Worm (Caenorhabditis elegans) whole organism, young adult: Measurements from ENCODE around the gene F41G3.20.

Experiments
- D2030.7 ChIP-seq: fragments of 200-800 bp; sonication (Bioruptor generic); IDR thresholded peaks from 2 replicates; pipeline ENCODE4 v1.3.6; 2022; ENCODE audit warnings: missing genetic modification reagents, missing genetic modification characterization, missing compliant biosample characterization
- F10E7.11 ChIP-seq: sonication (generic microtip); optimal IDR thresholded peaks from 2 replicates; lab custom pipeline; 2017; ENCODE audit warnings: mild to moderate bottlenecking, missing genetic modification characterization, moderate library complexity, missing compliant biosample characterization
- F37B4.10 ChIP-seq: fragments of 200-800 bp; sonication (Bioruptor generic); IDR thresholded peaks from 2 replicates; pipeline ENCODE4 v1.3.6; 2022; ENCODE audit warnings: missing genetic modification characterization, missing compliant biosample characterization
- F39B2.1 ChIP-seq: fragments of 200-800 bp; sonication (Bioruptor generic); IDR thresholded peaks from 2 replicates; pipeline ENCODE4 v1.3.6; 2022; ENCODE audit warnings: missing genetic modification reagents, missing genetic modification characterization, missing compliant biosample characterization
- F49E8.2 ChIP-seq: sonication (generic microtip); optimal IDR thresholded peaks from 3 replicates; lab custom pipeline; 2017; ENCODE audit warnings: missing genetic modification characterization, mild to moderate bottlenecking, missing compliant biosample characterization, antibody characterized with exemption, moderate library complexity; ENCODE audit not compliant: insufficient read depth
- F52B5.7 ChIP-seq: sonication (generic microtip); optimal IDR thresholded peaks from 2 replicates; lab custom pipeline; 2016; ENCODE audit warnings: mild to moderate bottlenecking, missing genetic modification characterization, missing compliant biosample characterization
- K12H6.12 ChIP-seq: fragments of 200-800 bp; sonication (Bioruptor generic); optimal IDR thresholded peaks from 2 replicates; lab custom pipeline; 2018; ENCODE audit warnings: mild to moderate bottlenecking, missing genetic modification characterization, missing compliant biosample characterization
- T26A5.8 ChIP-seq: sonication (generic microtip); optimal IDR thresholded peaks from 2 replicates; lab custom pipeline; 2016; ENCODE audit warnings: missing genetic modification characterization, missing compliant biosample characterization
- Y79H2A.3 ChIP-seq: fragments of 200-800 bp; sonication (Bioruptor generic); conservative IDR thresholded peaks from 2 replicates; pipeline ENCODE4 v1.3.6; 2022; ENCODE audit warnings: missing genetic modification reagents, missing genetic modification characterization, missing compliant biosample characterization
- Y95B8A.8 ChIP-seq: fragments of 200-800 bp; sonication (Bioruptor generic); IDR thresholded peaks from 2 replicates; pipeline ENCODE4 v1.3.6; 2022; ENCODE audit warnings: missing genetic modification reagents, missing genetic modification characterization, missing compliant biosample characterization
- ama-1 ChIP-seq, 3 experiments: fragments of 150-350 bp in 1 of 3; sonication (generic microtip) in 2 of 3; optimal IDR thresholded peaks; 2 replicates each; lab custom pipeline; 2014 to 2018; ENCODE audit warnings: missing biosample characterization in 2 of 3, missing genetic modification characterization in 2 of 3, missing genetic modification reagents in 2 of 3
- aptf-2 ChIP-seq: fragments of 200-800 bp; sonication (Bioruptor generic); conservative IDR thresholded peaks from 2 replicates; pipeline ENCODE4 v1.3.6; 2022; ENCODE audit warnings: missing genetic modification reagents, missing genetic modification characterization, missing compliant biosample characterization
- atf-7 ChIP-seq: sonication (generic microtip); optimal IDR thresholded peaks from 2 replicates; lab custom pipeline; 2017; ENCODE audit warnings: mild to moderate bottlenecking, missing genetic modification characterization, missing compliant biosample characterization
- bed-1 ChIP-seq: fragments of 200-800 bp; sonication (Bioruptor generic); IDR thresholded peaks from 2 replicates; pipeline ENCODE4 v1.3.6; 2022; ENCODE audit warnings: missing genetic modification reagents, missing genetic modification characterization, missing compliant biosample characterization
- bed-2 ChIP-seq: fragments of 200-800 bp; sonication (Bioruptor generic); IDR thresholded peaks from 2 replicates; pipeline ENCODE4 v1.3.6; 2022; ENCODE audit warnings: missing genetic modification reagents, missing genetic modification characterization, missing compliant biosample characterization
- ceh-100 ChIP-seq: fragments of 200-800 bp; sonication (Bioruptor generic); IDR thresholded peaks from 2 replicates; pipeline ENCODE4 v1.3.6; 2022; ENCODE audit warnings: missing genetic modification reagents, missing genetic modification characterization, missing compliant biosample characterization
- ceh-27 ChIP-seq: fragments of 200-800 bp; sonication (Bioruptor generic); optimal IDR thresholded peaks from 2 replicates; lab custom pipeline; 2018; ENCODE audit warnings: mild to moderate bottlenecking, missing genetic modification characterization, moderate library complexity, missing compliant biosample characterization
- ceh-58 ChIP-seq: fragments of 200-800 bp; sonication (Bioruptor generic); IDR thresholded peaks from 2 replicates; pipeline ENCODE4 v1.3.6; 2022; ENCODE audit warnings: missing genetic modification characterization, missing compliant biosample characterization
- chd-7 ChIP-seq: sonication (generic microtip); optimal IDR thresholded peaks from 2 replicates; lab custom pipeline; 2016; ENCODE audit warnings: mild to moderate bottlenecking, missing genetic modification characterization, moderate library complexity, missing compliant biosample characterization
- dox-1 ChIP-seq: fragments of 200-800 bp; sonication (Bioruptor generic); IDR thresholded peaks from 2 replicates; pipeline ENCODE4 v1.3.6; 2022; ENCODE audit warnings: missing genetic modification reagents, missing genetic modification characterization, missing compliant biosample characterization
- dpff-1 ChIP-seq: sonication (generic microtip); optimal IDR thresholded peaks from 2 replicates; lab custom pipeline; 2017; ENCODE audit warnings: mild to moderate bottlenecking, missing genetic modification characterization, missing compliant biosample characterization
- fkh-3 ChIP-seq: sonication (generic microtip); optimal IDR thresholded peaks from 2 replicates; lab custom pipeline; 2016; ENCODE audit warnings: mild to moderate bottlenecking, missing genetic modification characterization, missing compliant biosample characterization
- hmg-1.2 ChIP-seq: fragments of 200-800 bp; sonication (Bioruptor generic); IDR thresholded peaks from 2 replicates; pipeline ENCODE4 v1.3.6; 2022; ENCODE audit warnings: missing genetic modification reagents, missing genetic modification characterization, missing compliant biosample characterization
- hmg-20 ChIP-seq: fragments of 200-800 bp; sonication (Bioruptor generic); IDR thresholded peaks from 2 replicates; pipeline ENCODE4 v1.3.6; 2022; ENCODE audit warnings: missing genetic modification reagents, missing genetic modification characterization, missing compliant biosample characterization
- hrde-1 ChIP-seq: sonication (generic microtip); optimal IDR thresholded peaks from 2 replicates; lab custom pipeline; 2016; ENCODE audit warnings: missing genetic modification characterization, mild to moderate bottlenecking, missing compliant biosample characterization, moderate library complexity, missing genotype, missing genetic modification reagents, borderline replicate concordance
- let-607 ChIP-seq, 2 experiments: fragments of 200-800 bp in 1 of 2; sonication (Bioruptor generic) in 1 of 2; sonication (generic microtip) in 1 of 2; optimal IDR thresholded peaks; 2 replicates each; lab custom pipeline; 2016 to 2018; ENCODE audit warnings: mild to moderate bottlenecking in 2 of 2, missing compliant biosample characterization in 2 of 2, missing genetic modification characterization in 2 of 2, moderate library complexity in 2 of 2, missing genotype in 1 of 2
- lin-35 ChIP-seq, 3 experiments: fragments of 150-350 bp in 2 of 3; sonication (generic microtip) in 1 of 3; optimal IDR thresholded peaks; 2 replicates each; lab custom pipeline; 2014 to 2018; ENCODE audit warnings: missing biosample characterization in 3 of 3, missing genetic modification characterization in 3 of 3, missing genetic modification reagents in 3 of 3
- madf-3 ChIP-seq: fragments of 200-800 bp; sonication (Bioruptor generic); IDR thresholded peaks from 2 replicates; pipeline ENCODE4 v1.3.6; 2022; ENCODE audit warnings: missing genetic modification reagents, missing genetic modification characterization, missing compliant biosample characterization
- madf-6 ChIP-seq: fragments of 200-800 bp; sonication (Bioruptor generic); IDR thresholded peaks from 2 replicates; pipeline ENCODE4 v1.3.6; 2022; ENCODE audit warnings: missing genetic modification reagents, missing genetic modification characterization, missing compliant biosample characterization
- mcd-1 ChIP-seq: fragments of 200-800 bp; sonication (Bioruptor generic); IDR thresholded peaks from 2 replicates; pipeline ENCODE4 v1.3.6; 2022; ENCODE audit warnings: missing genetic modification reagents, missing genetic modification characterization, missing compliant biosample characterization
- mxl-1 ChIP-seq: sonication (generic microtip); optimal IDR thresholded peaks from 2 replicates; lab custom pipeline; 2016; ENCODE audit warnings: missing genetic modification characterization, missing compliant biosample characterization
- nfyb-1 ChIP-seq: fragments of 200-800 bp; sonication (Bioruptor generic); IDR thresholded peaks from 2 replicates; pipeline ENCODE4 v1.3.6; 2022; ENCODE audit warnings: missing genetic modification reagents, missing genetic modification characterization, missing compliant biosample characterization
- nhr-120 ChIP-seq: fragments of 200-800 bp; sonication (Bioruptor generic); IDR thresholded peaks from 2 replicates; pipeline ENCODE4 v1.3.6; 2022; ENCODE audit warnings: missing genetic modification characterization, missing compliant biosample characterization
- nhr-179 ChIP-seq: sonication (generic microtip); optimal IDR thresholded peaks from 2 replicates; lab custom pipeline; 2016; ENCODE audit warnings: mild to moderate bottlenecking, missing genetic modification characterization, missing compliant biosample characterization
- nhr-80 ChIP-seq: sonication (generic microtip); optimal IDR thresholded peaks from 2 replicates; lab custom pipeline; 2016; ENCODE audit warnings: missing genetic modification characterization, missing compliant biosample characterization
- rcor-1 ChIP-seq: fragments of 200-800 bp; sonication (Bioruptor generic); IDR thresholded peaks from 2 replicates; pipeline ENCODE4 v1.3.6; 2022; ENCODE audit warnings: missing genetic modification reagents, missing genetic modification characterization, missing compliant biosample characterization
- repo-1 ChIP-seq: sonication (generic microtip); optimal IDR thresholded peaks from 2 replicates; lab custom pipeline; 2017; ENCODE audit warnings: mild to moderate bottlenecking, missing genetic modification characterization, missing compliant biosample characterization
- rpc-1 ChIP-seq, 2 experiments: fragments of 150-350 bp in 1 of 2; sonication (generic microtip) in 1 of 2; optimal IDR thresholded peaks; 2 replicates each; lab custom pipeline; 2014 to 2018; ENCODE audit warnings: missing biosample characterization in 1 of 2, missing genetic modification characterization in 1 of 2, missing genetic modification reagents in 1 of 2, missing genotype in 1 of 2
- sea-2 ChIP-seq: fragments of 200-800 bp; sonication (Bioruptor generic); IDR thresholded peaks from 2 replicates; pipeline ENCODE4 v1.3.6; 2022; ENCODE audit warnings: missing genetic modification characterization, missing compliant biosample characterization
- snpc-3.4 ChIP-seq: sonication (generic microtip); optimal IDR thresholded peaks from 2 replicates; lab custom pipeline; 2017; ENCODE audit warnings: missing genetic modification characterization, mild to moderate bottlenecking, missing compliant biosample characterization, antibody characterized with exemption, moderate library complexity, missing genotype, missing genetic modification reagents
- tbp1 ChIP-seq: fragments of 200-800 bp; sonication (Bioruptor generic); optimal IDR thresholded peaks from 2 replicates; lab custom pipeline; 2018; ENCODE audit warnings: mild to moderate bottlenecking, missing genetic modification characterization, missing compliant biosample characterization
- unc-130 ChIP-seq: sonication (generic microtip); optimal IDR thresholded peaks from 2 replicates; lab custom pipeline; 2016; ENCODE audit warnings: missing genetic modification reagents, missing genetic modification characterization, missing compliant biosample characterization
- unc-62 ChIP-seq: fragments of 150-350 bp; optimal IDR thresholded peaks from 2 replicates; lab custom pipeline; 2014; ENCODE audit warnings: missing biosample characterization, missing genetic modification reagents, missing genetic modification characterization
- xnd-1 ChIP-seq: sonication (generic microtip); optimal IDR thresholded peaks from 2 replicates; lab custom pipeline; 2016; ENCODE audit warnings: missing genotype, missing genetic modification reagents, missing genetic modification characterization, missing compliant biosample characterization
- ztf-25 ChIP-seq: fragments of 200-800 bp; sonication (Bioruptor generic); IDR thresholded peaks from 2 replicates; pipeline ENCODE4 v1.3.6; 2022; ENCODE audit warnings: missing genetic modification reagents, missing genetic modification characterization, missing compliant biosample characterization
- ztf-26 ChIP-seq: sonication (generic microtip); optimal IDR thresholded peaks from 2 replicates; lab custom pipeline; 2017; ENCODE audit warnings: missing genetic modification characterization, missing compliant biosample characterization

F41G3.20 gene

DNA sequence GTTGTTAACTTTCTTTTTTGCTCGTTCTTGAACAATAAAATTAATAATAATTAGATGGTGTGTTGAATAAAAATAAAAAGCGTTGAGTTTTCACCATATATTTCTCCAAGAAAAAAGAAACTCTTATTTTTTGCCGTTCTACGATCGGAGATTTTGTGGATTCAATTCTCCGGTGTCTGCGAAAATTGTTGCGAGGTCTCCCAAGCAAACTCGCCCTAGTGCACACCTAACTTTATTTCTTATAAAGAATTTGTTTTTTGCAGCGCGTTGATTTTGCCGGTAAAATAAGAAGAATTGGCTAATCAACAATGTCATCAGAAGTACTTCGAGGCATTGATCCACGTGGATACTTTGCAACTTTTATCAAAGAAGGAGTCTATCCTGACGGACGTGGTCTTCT, 9.4 kb downstream of the F41G3.20 start, which contains the start of gene exos-8 (continued):
- TF ChIP-seq ceh-27 (GFP tag; lab: Kevin White, UChicago) (peak; percentile 60), fkh-3 (tag; lab: Kevin White, UChicago) (no peak), dox-1 (peak; percentile 57), hrde-1 (no peak), hmg-20 (GFP tag; lab: Robert Waterston, UW) (no peak), sea-2 (no peak), ztf-25 (GFP tag; lab: Robert Waterston, UW) (no peak), madf-6 (GFP tag; lab: Robert Waterston, UW) (0 out of 2 replicates have a peak, but pooled peaks have one; percentile 16), F49E8.2 (no peak), bed-2 (peak; percentile 64; the same call in 1 of the 2 replicates), F10E7.11 (tag; lab: Kevin White, UChicago) (no peak), bed-1 (GFP tag; lab: Robert Waterston, UW) (no peak)

ce11 chrII:6736604-6737003, 14.2 kb downstream of the F41G3.20 start, which contains the start of gene T14B4.1:
Gene T14B4.1, plus strand, starts transcription at chrII:6736904.
- no peak for TF ChIP-seq hrde-1
- no peak for TF ChIP-seq dpff-1 (tag; lab: Kevin White, UChicago)
- TF ChIP-seq ama-1 (optimal IDR thresholded peaks at IDR 0.05; lab: Kevin White, UChicago), result no peak
- TF ChIP-seq ama-1 (GFP tag; optimal IDR thresholded peaks at IDR 0.05; lab: Kevin White, UChicago), result no peak
- TF ChIP-seq mxl-1 (tag; lab: Kevin White, UChicago), result no peak
- TF ChIP-seq ztf-26, result no peak
- TF ChIP-seq Y95B8A.8 (GFP tag; lab: Robert Waterston, UW), result no peak
- TF ChIP-seq ceh-100 (GFP tag; lab: Robert Waterston, UW), result no peak
- TF ChIP-seq xnd-1, result no peak
- TF ChIP-seq unc-130, result no peak
- TF ChIP-seq T26A5.8 (tag; lab: Kevin White, UChicago), result no peak
- TF ChIP-seq mcd-1 (GFP tag; lab: Robert Waterston, UW), result no peak

DNA sequence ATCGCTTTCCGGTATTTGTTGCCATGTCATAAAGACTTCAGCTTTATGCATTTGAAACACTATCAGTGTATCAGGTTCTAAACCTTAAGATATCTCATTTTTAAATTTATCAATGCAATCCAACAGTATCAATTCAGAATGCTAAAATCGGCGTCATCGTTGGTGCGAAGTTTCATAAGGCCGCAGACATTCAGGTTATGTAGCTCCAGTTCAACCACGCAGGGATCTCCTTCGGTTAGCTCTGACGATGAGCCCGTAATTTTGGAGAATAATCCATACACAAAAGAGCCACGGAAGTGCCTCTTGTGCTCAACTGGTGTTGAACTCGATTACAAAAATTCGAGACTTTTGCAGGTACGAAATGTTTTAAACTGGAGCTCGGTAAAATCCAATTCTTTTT, 14.8 kb downstream of the F41G3.20 start, which contains the start of gene mrps-18.C:
Gene mrps-18.C, plus strand, starts transcription at position 138 of the 400 bp plus-strand sequence.
- no peak for TF ChIP-seq snpc-3.4 (tag; lab: Kevin White, UChicago)
- no peak for TF ChIP-seq ceh-100 (GFP tag; lab: Robert Waterston, UW)
- no peak for TF ChIP-seq F39B2.1 (GFP tag; lab: Robert Waterston, UW)
- no peak for TF ChIP-seq mxl-1 (tag; lab: Kevin White, UChicago)
- TF ChIP-seq unc-62 (GFP tag; lab: Kevin White, UChicago), result no peak
- TF ChIP-seq madf-3, result 0 out of 2 replicates have a peak, but pooled peaks have one; percentile 7
- no peak for TF ChIP-seq Y79H2A.3
- no peak for TF ChIP-seq nhr-120 (GFP tag; lab: Robert Waterston, UW)
- no peak for TF ChIP-seq F52B5.7 (tag; lab: Kevin White, UChicago)
- no peak for TF ChIP-seq F49E8.2
- TF ChIP-seq aptf-2 (GFP tag; lab: Robert Waterston, UW), result no peak
- no peak for TF ChIP-seq atf-7
- no peak for TF ChIP-seq D2030.7 (GFP tag; lab: Robert Waterston, UW)
- no peak for TF ChIP-seq rcor-1 (GFP tag; lab: Robert Waterston, UW)
- TF ChIP-seq let-607 (tag; optimal IDR thresholded peaks at IDR 0.05; lab: Kevin White, UChicago), result no peak
- 0 out of 2 replicates have a peak, but pooled peaks have one; percentile 15 for TF ChIP-seq hmg-1.2 (GFP tag; lab: Robert Waterston, UW)
- no peak for TF ChIP-seq lin-35 (GFP tag; optimal IDR thresholded peaks at IDR 0.05; lab: Kevin White, UChicago)
- peak; percentile 36 for TF ChIP-seq repo-1 (tag; lab: Kevin White, UChicago)
- TF ChIP-seq ceh-58 (GFP tag; lab: Robert Waterston, UW), result no peak
- TF ChIP-seq tbp1 (GFP tag; lab: Kevin White, UChicago), result no peak
- TF ChIP-seq nhr-80 (tag; lab: Kevin White, UChicago), result no peak
- TF ChIP-seq mcd-1 (GFP tag; lab: Robert Waterston, UW), result 0 out of 2 replicates have a peak, but pooled peaks have one; percentile 30
- no peak for TF ChIP-seq K12H6.12 (tag; lab: Kevin White, UChicago)
- TF ChIP-seq rpc-1 (optimal IDR thresholded peaks at IDR 0.05; lab: Kevin White, UChicago), result no peak
- no peak for TF ChIP-seq rpc-1 (tag; optimal IDR thresholded peaks at IDR 0.05; lab: Kevin White, UChicago)
- TF ChIP-seq nfyb-1 (GFP tag; lab: Robert Waterston, UW), result no peak
- no peak for TF ChIP-seq chd-7
- TF ChIP-seq nhr-179 (tag; lab: Kevin White, UChicago), result no peak
- TF ChIP-seq F37B4.10 (GFP tag; lab: Robert Waterston, UW), result no peak
